Worm (Caenorhabditis elegans): Measurements from ENCODE around the gene xbx-4.

Gene xbx-4

ce11 chrIV:2114337-2114736 lies at the start of gene xbx-4:
TSS of gene xbx-4 (plus strand) at chrIV:2114637.
- peak; percentile 80 for TF ChIP-seq aha-1 (tag)
- TF ChIP-seq attf-4 (tag; optimal IDR thresholded peaks at IDR 0.05): no peak

- TF ChIP-seq ztf-7 (tag; optimal IDR thresholded peaks at IDR 0.05) (no peak), Y5F2A.4 (GFP tag; optimal IDR thresholded peaks at IDR 0.05) (no peak), T20F7.1 (GFP tag; optimal IDR thresholded peaks at IDR 0.05) (no peak)
Measured at ce11 chrIV:2065895-2066294, 48.5 kb upstream of the xbx-4 start, which contains the start of gene arrd-26. TSS of gene arrd-26 (plus strand) at chrIV:2066195.

- TF ChIP-seq nhr-48 (tag; optimal IDR thresholded peaks at IDR 0.05) (no peak), unc-62 (GFP tag; optimal IDR thresholded peaks at IDR 0.05 in 1 of 2) (peak in 1 of 2 experiments; percentile 2), unc-62 (tag; optimal IDR thresholded peaks at IDR 0.05) (no peak), tag-97 (GFP tag; IDR thresholded peaks at IDR 0.05) (no peak), mdt-29 (GFP tag; IDR thresholded peaks at IDR 0.05) (no peak), lsy-2 (tag; optimal IDR thresholded peaks at IDR 0.05) (peak in 1 of 2 experiments; percentile 13), dmd-8 (GFP tag; IDR thresholded peaks at IDR 0.05) (no peak), zip-2 (tag; optimal IDR thresholded peaks at IDR 0.05) (no peak), jun-1 (tag; optimal IDR thresholded peaks at IDR 0.05) (no peak), nhr-28 (tag; optimal IDR thresholded peaks at IDR 0.05) (no peak), set-16 (GFP tag; IDR thresholded peaks at IDR 0.05) (no peak), zip-11 (GFP tag; IDR thresholded peaks at IDR 0.05) (no peak), nhr-42 (GFP tag; IDR thresholded peaks at IDR 0.05) (no peak), lin-29 (GFP tag; IDR thresholded peaks at IDR 0.05) (no peak), lin-38 (GFP tag; IDR thresholded peaks at IDR 0.05) (no peak), sdz-12 (GFP tag; optimal IDR thresholded peaks at IDR 0.05) (no peak), ces-1 (GFP tag; optimal IDR thresholded peaks at IDR 0.05) (peak; percentile 66), dmd-9 (GFP tag; IDR thresholded peaks at IDR 0.05) (no peak), hif-1 (tag; optimal IDR thresholded peaks at IDR 0.05) (no peak), F26F4.8 (GFP tag; conservative IDR thresholded peaks at IDR 0.05) (no peak)
Measured at ce11 chrIV:2077159-2077835, 37.1 kb upstream of the xbx-4 start.

ce11 chrIV:2080340-2080739 lies 34.1 kb upstream of the xbx-4 start:
- TF ChIP-seq dve-1 (tag; optimal IDR thresholded peaks at IDR 0.05; ENCODE audit: insufficient read depth): no peak
- TF ChIP-seq daf-16 (GFP tag; optimal IDR thresholded peaks at IDR 0.05): no peak
- TF ChIP-seq daf-16 (tag; optimal IDR thresholded peaks at IDR 0.05): peak; percentile 94

- TF ChIP-seq mes-2 (tag; optimal IDR thresholded peaks at IDR 0.05; ENCODE audit: poor library complexity, severe bottlenecking): peak; percentile 47
- no peak for TF ChIP-seq zag-1 (tag; optimal IDR thresholded peaks at IDR 0.05)
- TF ChIP-seq egl-27 (tag; optimal IDR thresholded peaks at IDR 0.05): no peak
- no peak for TF ChIP-seq hmg-1.1 (GFP tag; IDR thresholded peaks at IDR 0.05)
- TF ChIP-seq dmd-9 (GFP tag; IDR thresholded peaks at IDR 0.05): no peak
- TF ChIP-seq pha-4 (GFP tag; IDR thresholded peaks at IDR 0.05): no peak
- TF ChIP-seq pha-4 (tag; optimal IDR thresholded peaks at IDR 0.05): no peak
- peak; percentile 42 for TF ChIP-seq dve-1 (tag; optimal IDR thresholded peaks at IDR 0.05; ENCODE audit: insufficient read depth)
- TF ChIP-seq mdl-1 (tag; optimal IDR thresholded peaks at IDR 0.05): peak in 1 of 2 experiments; percentile 53
- TF ChIP-seq fos-1 (tag; optimal IDR thresholded peaks at IDR 0.05): no peak
- no peak for TF ChIP-seq lin-15B (tag; optimal IDR thresholded peaks at IDR 0.05)
- TF ChIP-seq set-16 (GFP tag; IDR thresholded peaks at IDR 0.05): no peak
- TF ChIP-seq nhr-6 (tag; optimal IDR thresholded peaks at IDR 0.05): peak; percentile 2
- no peak for TF ChIP-seq zip-2 (tag; optimal IDR thresholded peaks at IDR 0.05)
- peak; percentile 52 for TF ChIP-seq mep-1 (tag; optimal IDR thresholded peaks at IDR 0.05)
- no peak for TF ChIP-seq lin-38 (GFP tag; IDR thresholded peaks at IDR 0.05)
- no peak for TF ChIP-seq madf-5 (GFP tag; IDR thresholded peaks at IDR 0.05)
- TF ChIP-seq ceh-44 (GFP tag; IDR thresholded peaks at IDR 0.05): no peak
- TF ChIP-seq daf-16 (GFP tag; optimal IDR thresholded peaks at IDR 0.05): no peak
- TF ChIP-seq daf-16 (tag; optimal IDR thresholded peaks at IDR 0.05): no peak
- peak; percentile 82 for TF ChIP-seq nhr-28 (tag; optimal IDR thresholded peaks at IDR 0.05)
- TF ChIP-seq nhr-25 (tag; optimal IDR thresholded peaks at IDR 0.05; ENCODE audit: borderline replicate concordance, insufficient read depth): peak; percentile 17
- TF ChIP-seq Y5F2A.4 (GFP tag; optimal IDR thresholded peaks at IDR 0.05): no peak
- TF ChIP-seq mxl-3 (GFP tag; optimal IDR thresholded peaks at IDR 0.05): peak; percentile 71
Measured at ce11 chrIV:2083146-2083545, 31.3 kb upstream of the xbx-4 start.
